Worm (Caenorhabditis elegans): ENCODE data around the gene M01H9.2.

Gene M01H9.2

ce11 chrIV:4477009-4477471 lies 14.0 kb upstream of the M01H9.2 start, which contains the start of gene M01H9.3 (continued):
- TF ChIP-seq mab-5 (tag; optimal IDR thresholded peaks at IDR 0.05) = peak; percentile 52
- TF ChIP-seq nhr-12 (tag; optimal IDR thresholded peaks at IDR 0.05) = no peak
- TF ChIP-seq Y55F3AM.14 (GFP tag; optimal IDR thresholded peaks at IDR 0.05) = no peak
- no peak for TF ChIP-seq nhr-23 (tag; optimal IDR thresholded peaks at IDR 0.05)
- TF ChIP-seq ceh-82 (tag; optimal IDR thresholded peaks at IDR 0.05) = no peak
- no peak for TF ChIP-seq unc-39 (tag; optimal IDR thresholded peaks at IDR 0.05)

ce11 chrIV:4475362-4476086 lies 12.5 kb upstream of the M01H9.2 start:
- TF ChIP-seq ama-1 (optimal IDR thresholded peaks at IDR 0.05) (no peak), skn-1 (tag; optimal IDR thresholded peaks at IDR 0.05) (no peak), sma-9 (GFP tag; optimal IDR thresholded peaks at IDR 0.05) (peak; percentile 56), sma-9 (tag; optimal IDR thresholded peaks at IDR 0.05) (no peak), crh-2 (tag; optimal IDR thresholded peaks at IDR 0.05) (peak; percentile 35), fos-1 (tag; optimal IDR thresholded peaks at IDR 0.05) (peak; percentile 8)

- TF ChIP-seq lsy-2 (tag; optimal IDR thresholded peaks at IDR 0.05) (no peak), ztf-1 (GFP tag; conservative IDR thresholded peaks at IDR 0.05) (0 out of 2 replicates have a peak, but pooled peaks have one; percentile 34), nhr-129 (tag; optimal IDR thresholded peaks at IDR 0.05) (peak; percentile 12), peb-1 (tag; optimal IDR thresholded peaks at IDR 0.05) (no peak)
These were observed 10.7 kb upstream of the M01H9.2 start for ce11 chrIV:4473767-4474166.

DNA sequence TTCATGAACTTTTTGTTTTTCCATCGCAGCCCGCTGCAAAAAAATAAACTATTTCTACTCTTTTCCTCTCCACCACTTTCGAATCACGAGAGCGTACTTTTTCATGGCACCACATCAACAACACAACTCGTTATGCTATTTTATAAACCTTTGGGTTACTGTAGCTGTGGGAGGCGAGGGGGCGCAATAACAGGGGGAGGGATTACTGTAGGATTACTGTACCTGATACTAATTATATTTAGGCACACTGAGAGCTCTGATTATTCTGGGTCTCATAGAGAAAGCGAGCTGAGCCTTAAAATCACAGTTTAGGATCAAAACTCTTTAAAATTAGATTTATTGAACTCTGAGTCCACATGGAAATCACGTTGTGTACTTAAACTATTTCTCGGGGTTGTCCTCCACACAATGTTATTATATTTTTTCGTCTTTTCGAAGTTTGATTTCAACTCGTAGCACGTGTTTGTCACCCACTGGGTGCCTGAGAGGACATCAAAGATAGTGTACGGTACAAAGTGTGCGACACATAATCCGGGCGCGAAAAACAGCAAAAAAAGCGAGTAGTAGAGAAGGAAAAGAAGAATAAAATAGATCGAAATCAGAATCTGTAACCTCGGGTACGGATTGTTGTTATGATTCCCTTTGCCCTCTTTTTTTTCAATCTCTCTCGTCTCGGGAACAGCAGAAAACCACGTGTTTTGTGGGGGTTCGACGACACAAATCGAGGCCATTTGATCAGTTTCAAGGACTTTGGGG lies 9.6 kb upstream of the M01H9.2 start:
- TF ChIP-seq crh-2 (tag; optimal IDR thresholded peaks at IDR 0.05) = peak; percentile 46
- peak; percentile 81 for TF ChIP-seq nhr-25 (tag; optimal IDR thresholded peaks at IDR 0.05)
- TF ChIP-seq skn-1 (tag; optimal IDR thresholded peaks at IDR 0.05) = no peak
- no peak for TF ChIP-seq mbf-1 (tag; optimal IDR thresholded peaks at IDR 0.05)
- TF ChIP-seq gmeb-1 (tag; optimal IDR thresholded peaks at IDR 0.05) = peak; percentile 64
- no peak for TF ChIP-seq zag-1 (tag; optimal IDR thresholded peaks at IDR 0.05)
- peak; percentile 52 for TF ChIP-seq mdl-1 (tag; optimal IDR thresholded peaks at IDR 0.05)
- TF ChIP-seq sma-3 (GFP tag; optimal IDR thresholded peaks at IDR 0.05) = peak; percentile 55
- peak; percentile 43 for TF ChIP-seq F13H6.1 (tag; optimal IDR thresholded peaks at IDR 0.05)
- no peak for TF ChIP-seq nhr-237 (tag; optimal IDR thresholded peaks at IDR 0.05)
- peak; percentile 10 for TF ChIP-seq ztf-4 (tag; optimal IDR thresholded peaks at IDR 0.05)
- peak in 1 of 2 experiments; percentile 17 for TF ChIP-seq lsy-2 (tag; optimal IDR thresholded peaks at IDR 0.05)
- no peak for TF ChIP-seq sem-4 (tag; optimal IDR thresholded peaks at IDR 0.05)
- peak; percentile 60 for TF ChIP-seq blmp-1 (tag; optimal IDR thresholded peaks at IDR 0.05; ENCODE audit: insufficient read depth)
- no peak for TF ChIP-seq Y55F3AM.14 (GFP tag; optimal IDR thresholded peaks at IDR 0.05)
- no peak for TF ChIP-seq aly-2 (tag; optimal IDR thresholded peaks at IDR 0.05)
- TF ChIP-seq unc-62 (GFP tag; optimal IDR thresholded peaks at IDR 0.05) = no peak
- peak; percentile 2 for TF ChIP-seq egl-27 (tag; optimal IDR thresholded peaks at IDR 0.05)
- TF ChIP-seq lin-13 (GFP tag; optimal IDR thresholded peaks at IDR 0.05) = no peak
- TF ChIP-seq nhr-23 (tag; optimal IDR thresholded peaks at IDR 0.05) = no peak
- TF ChIP-seq nhr-129 (tag; optimal IDR thresholded peaks at IDR 0.05) = peak; percentile 69
- TF ChIP-seq sma-9 (GFP tag; optimal IDR thresholded peaks at IDR 0.05) = peak; percentile 81
- TF ChIP-seq sma-9 (tag; optimal IDR thresholded peaks at IDR 0.05) = no peak
- TF ChIP-seq nhr-6 (tag; optimal IDR thresholded peaks at IDR 0.05) = peak; percentile 38
- TF ChIP-seq nhr-77 (tag; optimal IDR thresholded peaks at IDR 0.05) = no peak
- peak; percentile 69 for TF ChIP-seq nhr-21 (tag; optimal IDR thresholded peaks at IDR 0.05)
- TF ChIP-seq nhr-12 (tag; optimal IDR thresholded peaks at IDR 0.05) = no peak

Measured in whole organism, L2 larva.